Fruit fly (Drosophila melanogaster): ENCODE results near the gene CG14259.

The CG14259 gene

dm6 chr3R:27116465-27117092 is 22.2 kb downstream of the CG14259 start, which contains the start of the genes CG6066 and CG5880 (continued):
- TF ChIP-seq CG6791 (GFP tag; IDR thresholded peaks at IDR 0.05; ENCODE audit: partially characterized antibody): peak; percentile 83
- peak; percentile 48 for TF ChIP-seq E2f2 (GFP tag; IDR thresholded peaks at IDR 0.05)
- TF ChIP-seq BEAF-32 (GFP tag; optimal IDR thresholded peaks at IDR 0.05): peak; percentile 83
- peak; percentile 85 for TF ChIP-seq Opbp (GFP tag; IDR thresholded peaks at IDR 0.05; ENCODE audit: partially characterized antibody)
- TF ChIP-seq Dll (GFP tag; IDR thresholded peaks at IDR 0.05; ENCODE audit: partially characterized antibody): peak; percentile 90

- no peak for TF ChIP-seq CG17361 (GFP tag; IDR thresholded peaks at IDR 0.05)
- no peak for TF ChIP-seq CG17186 (GFP tag; optimal IDR thresholded peaks at IDR 0.05)
- no peak for TF ChIP-seq stc (GFP tag; IDR thresholded peaks at IDR 0.05)
- no peak for TF ChIP-seq CG9797 (GFP tag; optimal IDR thresholded peaks at IDR 0.05)
- TF ChIP-seq CG12219 (GFP tag; optimal IDR thresholded peaks at IDR 0.05): no peak
Measured at dm6 chr3R:27118346-27118745, 24.0 kb downstream of the CG14259 start, which contains the start of gene CG5882. CG5882 (plus strand) TSS chr3R:27118646.

DNA sequence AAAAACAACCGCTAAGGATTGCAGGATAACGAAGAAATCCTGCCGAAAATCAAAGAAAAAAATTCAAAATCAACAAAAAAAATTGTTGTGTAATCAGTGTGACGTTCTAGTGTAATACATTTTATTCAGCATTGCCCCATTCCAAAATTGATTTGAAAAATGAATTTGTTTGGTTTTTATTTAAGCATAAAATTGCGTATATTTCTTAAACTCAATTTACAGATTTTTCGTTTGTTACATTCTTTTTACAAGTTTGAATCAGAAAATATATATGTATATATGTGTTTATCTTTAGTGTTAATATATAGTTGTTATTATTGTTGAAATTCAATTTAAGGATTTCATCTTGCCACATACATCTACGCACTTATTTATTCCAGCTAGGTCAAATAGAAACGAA is 30.3 kb downstream of the CG14259 start, which contains the start of gene CG6059:
Gene CG6059, minus strand, starts transcription at position 101 of the 400 bp plus-strand sequence.
- TF ChIP-seq CG3163 (GFP tag; optimal IDR thresholded peaks at IDR 0.05) (no peak), Dref (GFP tag; IDR thresholded peaks at IDR 0.05) (no peak), Mad (GFP tag; optimal IDR thresholded peaks at IDR 0.05) (no peak), da (GFP tag; optimal IDR thresholded peaks at IDR 0.05) (no peak), CG32532 (GFP tag; IDR thresholded peaks at IDR 0.05) (no peak), CG12942 (GFP tag; optimal IDR thresholded peaks at IDR 0.05) (no peak), Hmx (GFP tag; optimal IDR thresholded peaks at IDR 0.05) (no peak), fu2 (GFP tag; optimal IDR thresholded peaks at IDR 0.05) (no peak), sd (tag; optimal IDR thresholded peaks at IDR 0.05) (no peak), Sry-β (GFP tag; optimal IDR thresholded peaks at IDR 0.05) (no peak), CG9817 (tag; optimal IDR thresholded peaks at IDR 0.05) (no peak), CG7963 (GFP tag; IDR thresholded peaks at IDR 0.05; ENCODE audit: partially characterized antibody) (no peak), vfl (GFP tag; optimal IDR thresholded peaks at IDR 0.05) (no peak), Scr (GFP tag; IDR thresholded peaks at IDR 0.05; ENCODE audit: partially characterized antibody) (no peak), CHES-1-like (GFP tag; optimal IDR thresholded peaks at IDR 0.05) (no peak), CG43689 (GFP tag; IDR thresholded peaks at IDR 0.05) (no peak), Opbp (GFP tag; IDR thresholded peaks at IDR 0.05; ENCODE audit: partially characterized antibody) (no peak), B-H2 (GFP tag; optimal IDR thresholded peaks at IDR 0.05) (no peak)

dm6 chr3R:27128723-27129122 is 34.4 kb downstream of the CG14259 start:
- TF ChIP-seq HLH3B (GFP tag; IDR thresholded peaks at IDR 0.05): no peak
- TF ChIP-seq sima (GFP tag; optimal IDR thresholded peaks at IDR 0.05): no peak
- TF ChIP-seq E2f1 (GFP tag; IDR thresholded peaks at IDR 0.05): no peak
- TF ChIP-seq grau (tag; optimal IDR thresholded peaks at IDR 0.05): no peak
- TF ChIP-seq trh (GFP tag; optimal IDR thresholded peaks at IDR 0.05): no peak
- TF ChIP-seq NC2β (GFP tag; optimal IDR thresholded peaks at IDR 0.05): no peak
- TF ChIP-seq klu (GFP tag; IDR thresholded peaks at IDR 0.05): no peak
